Fruit fly (Drosophila melanogaster) whole organism, embryonic: Measurements from ENCODE around the gene dmrt11E.

Experiments
- Antp ChIP-seq: fragments of 200-800 bp; sonication (Bioruptor generic); optimal IDR thresholded peaks from 3 replicates; lab custom pipeline; 2016; ENCODE audit warnings: missing biosample characterization, missing genetic modification characterization
- Blimp-1 ChIP-seq: fragments of 200-800 bp; sonication (Bioruptor generic); optimal IDR thresholded peaks from 3 replicates; lab custom pipeline; 2018; ENCODE audit warnings: missing biosample characterization, missing genetic modification characterization, mild to moderate bottlenecking, moderate library complexity, missing genetic modification reagents
- CG10147 ChIP-seq: fragments of 200-800 bp; sonication (Bioruptor generic); optimal IDR thresholded peaks from 2 replicates; lab custom pipeline; 2019; ENCODE audit warnings: missing biosample characterization, mild to moderate bottlenecking, missing genetic modification characterization, moderate library complexity
- CG11560 ChIP-seq: fragments of 200-800 bp; sonication (Bioruptor generic); IDR thresholded peaks from 3 replicates; pipeline ENCODE4 v1.3.6; 2022; ENCODE audit warnings: missing biosample characterization, missing genetic modification characterization
- CG12659 ChIP-seq: fragments of 200-800 bp; sonication (Bioruptor generic); optimal IDR thresholded peaks from 3 replicates; lab custom pipeline; 2017; ENCODE audit warnings: mild to moderate bottlenecking, missing biosample characterization, missing genetic modification reagents, missing genetic modification characterization
- CG13123 ChIP-seq: fragments of 200-800 bp; sonication (Bioruptor generic); optimal IDR thresholded peaks from 2 replicates; lab custom pipeline; 2016; ENCODE audit warnings: missing biosample characterization, missing genetic modification characterization
- CG15514 ChIP-seq: fragments of 200-800 bp; sonication (Bioruptor generic); optimal IDR thresholded peaks from 3 replicates; lab custom pipeline; 2017; ENCODE audit warnings: missing biosample characterization, missing genetic modification characterization, mild to moderate bottlenecking, moderate library complexity, missing genetic modification reagents
- CG16815 ChIP-seq: fragments of 200-800 bp; sonication (Bioruptor generic); optimal IDR thresholded peaks from 3 replicates; lab custom pipeline; 2017; ENCODE audit warnings: missing biosample characterization, mild to moderate bottlenecking, missing genetic modification characterization
- CG16863 ChIP-seq: fragments of 200-800 bp; sonication (Bioruptor generic); optimal IDR thresholded peaks from 3 replicates; lab custom pipeline; 2016; ENCODE audit warnings: missing biosample characterization, missing genetic modification characterization
- CG17612 ChIP-seq: fragments of 200-800 bp; sonication (Bioruptor generic); IDR thresholded peaks from 2 replicates; pipeline ENCODE4 v1.3.6; 2022; ENCODE audit warnings: missing biosample characterization, missing genetic modification characterization
- CG17912 ChIP-seq: fragments of 200-800 bp; sonication (Bioruptor generic); optimal IDR thresholded peaks from 2 replicates; lab custom pipeline; 2018; ENCODE audit warnings: missing biosample characterization, mild to moderate bottlenecking, missing genetic modification characterization
- CG18619 ChIP-seq: fragments of 200-800 bp; sonication (Bioruptor generic); optimal IDR thresholded peaks from 3 replicates; lab custom pipeline; 2017; ENCODE audit warnings: missing biosample characterization, mild to moderate bottlenecking, missing genetic modification characterization
- CG2889 ChIP-seq: fragments of 200-800 bp; sonication (Bioruptor generic); IDR thresholded peaks from 3 replicates; pipeline ENCODE4 v1.3.6; 2022; ENCODE audit warnings: missing biosample characterization, missing genetic modification characterization
- CG3163 ChIP-seq: fragments of 200-800 bp; sonication (Bioruptor generic); optimal IDR thresholded peaks from 3 replicates; lab custom pipeline; 2016; ENCODE audit warnings: missing biosample characterization, missing genetic modification characterization
- CG32532 ChIP-seq: fragments of 200-800 bp; sonication (Bioruptor generic); IDR thresholded peaks from 2 replicates; pipeline ENCODE4 v1.3.6; 2022; ENCODE audit warnings: missing biosample characterization, missing genetic modification characterization
- CG32767 ChIP-seq: fragments of 200-800 bp; sonication (Bioruptor generic); IDR thresholded peaks from 2 replicates; pipeline ENCODE4 v1.3.6; 2022; ENCODE audit warnings: missing biosample characterization, missing genetic modification characterization
- CG3838 ChIP-seq: fragments of 200-800 bp; sonication (Bioruptor generic); optimal IDR thresholded peaks from 3 replicates; lab custom pipeline; 2016; ENCODE audit warnings: missing biosample characterization, missing genetic modification characterization
- CG4820 ChIP-seq: fragments of 200-800 bp; sonication (Bioruptor generic); optimal IDR thresholded peaks from 3 replicates; lab custom pipeline; 2016; ENCODE audit warnings: missing biosample characterization, missing genetic modification characterization
- CG6791 ChIP-seq: fragments of 200-800 bp; sonication (Bioruptor generic); IDR thresholded peaks from 3 replicates; pipeline ENCODE4 v1.3.6; 2022; ENCODE audit warnings: missing biosample characterization, missing genetic modification characterization; ENCODE audit not compliant: partially characterized antibody
- CG7357 ChIP-seq: fragments of 200-800 bp; sonication (Bioruptor generic); IDR thresholded peaks from 3 replicates; pipeline ENCODE4 v1.3.6; 2022; ENCODE audit warnings: missing biosample characterization, missing genetic modification characterization
- CG9932 ChIP-seq: fragments of 200-800 bp; sonication (Bioruptor generic); IDR thresholded peaks from 2 replicates; pipeline ENCODE4 v1.3.6; 2022; ENCODE audit warnings: missing biosample characterization, missing genetic modification characterization
- CoRest ChIP-seq: fragments of 200-800 bp; sonication (Bioruptor generic); optimal IDR thresholded peaks from 3 replicates; lab custom pipeline; 2018; ENCODE audit warnings: missing biosample characterization, mild to moderate bottlenecking, missing genetic modification characterization, moderate library complexity
- Dref ChIP-seq: fragments of 200-800 bp; sonication (Bioruptor generic); IDR thresholded peaks from 2 replicates; pipeline ENCODE4 v1.3.6; 2022; ENCODE audit warnings: missing biosample characterization, missing genetic modification characterization
- Ets97D ChIP-seq: fragments of 200-800 bp; sonication (Bioruptor generic); optimal IDR thresholded peaks from 3 replicates; lab custom pipeline; 2016; ENCODE audit warnings: missing biosample characterization, missing genetic modification characterization
- Hr51 ChIP-seq, 2 experiments: fragments of 200-800 bp; sonication (Bioruptor generic); optimal IDR thresholded peaks; 2 replicates in 1 of 2; 3 replicates in 1 of 2; lab custom pipeline; 2016 to 2018; ENCODE audit warnings: missing biosample characterization in 2 of 2, missing genetic modification characterization in 2 of 2, mild to moderate bottlenecking in 1 of 2, moderate library complexity in 1 of 2
- MBD-R2 ChIP-seq: fragments of 200-800 bp; sonication (Bioruptor generic); IDR thresholded peaks from 2 replicates; pipeline ENCODE4 v1.3.6; 2022; ENCODE audit warnings: missing biosample characterization, missing genetic modification characterization
- Med ChIP-seq: fragments of 200-800 bp; sonication (Bioruptor generic); peaks from one replicate; lab custom pipeline; 2016; ENCODE audit warnings: missing biosample characterization, missing genetic modification characterization, mild to moderate bottlenecking, inconsistent platforms, moderate library complexity
- Myb ChIP-seq: fragments of 200-800 bp; sonication (Bioruptor generic); optimal IDR thresholded peaks from 2 replicates; lab custom pipeline; 2016; ENCODE audit warnings: missing biosample characterization, missing genetic modification characterization
- Opbp ChIP-seq: fragments of 200-800 bp; sonication (Bioruptor generic); IDR thresholded peaks from 3 replicates; pipeline ENCODE4 v1.3.6; 2022; ENCODE audit warnings: missing biosample characterization, missing genetic modification characterization; ENCODE audit not compliant: partially characterized antibody
- Ptx1 ChIP-seq: fragments of 200-800 bp; sonication (Bioruptor generic); IDR thresholded peaks from 2 replicates; pipeline ENCODE4 v1.3.6; 2022; ENCODE audit warnings: missing biosample characterization, missing genetic modification characterization
- Rx ChIP-seq: fragments of 200-800 bp; sonication (Bioruptor generic); IDR thresholded peaks from 2 replicates; pipeline ENCODE4 v1.3.6; 2022; ENCODE audit warnings: missing biosample characterization, missing genetic modification characterization
- Sry-δ ChIP-seq: fragments of 200-800 bp; sonication (Bioruptor generic); optimal IDR thresholded peaks from 2 replicates; lab custom pipeline; 2016; ENCODE audit warnings: missing biosample characterization, missing genetic modification characterization
- Stat92E ChIP-seq, 3 experiments: fragments of >200 bp in 2 of 3; fragments of 200-800 bp in 1 of 3; sonication (Bioruptor generic) in 1 of 3; optimal IDR thresholded peaks; 2 replicates each; lab custom pipeline; 2017 to 2019; ENCODE audit warnings: missing biosample characterization in 3 of 3, missing genetic modification characterization in 3 of 3, mild to moderate bottlenecking in 1 of 3, moderate library complexity in 1 of 3
- Usf ChIP-seq: fragments of 200-800 bp; sonication (Bioruptor generic); optimal IDR thresholded peaks from 2 replicates; lab custom pipeline; 2017; ENCODE audit warnings: missing genotype, missing biosample characterization, missing genetic modification characterization
- ase ChIP-seq: fragments of 200-800 bp; sonication (Bioruptor generic); IDR thresholded peaks from 3 replicates; pipeline ENCODE4 v1.3.6; 2022; ENCODE audit warnings: missing biosample characterization, missing genetic modification characterization
- bab2 ChIP-seq: fragments of 200-800 bp; sonication (Bioruptor generic); optimal IDR thresholded peaks from 2 replicates; lab custom pipeline; 2016; ENCODE audit warnings: missing biosample characterization, missing genetic modification characterization
- dan ChIP-seq: fragments of 200-800 bp; sonication (Bioruptor generic); IDR thresholded peaks from 2 replicates; pipeline ENCODE4 v1.3.6; 2022; ENCODE audit warnings: missing biosample characterization, missing genetic modification characterization
- dmrt99B ChIP-seq: fragments of 200-800 bp; sonication (Bioruptor generic); optimal IDR thresholded peaks from 2 replicates; lab custom pipeline; 2018; ENCODE audit warnings: missing biosample characterization, mild to moderate bottlenecking, missing genetic modification characterization, moderate library complexity
- esg ChIP-seq: fragments of 200-800 bp; sonication (Bioruptor generic); conservative IDR thresholded peaks from 2 replicates; pipeline ENCODE4 v1.3.6; 2022; ENCODE audit warnings: missing biosample characterization, missing genetic modification characterization
- fd3F ChIP-seq: fragments of 200-800 bp; sonication (Bioruptor generic); optimal IDR thresholded peaks from 2 replicates; lab custom pipeline; 2018; ENCODE audit warnings: missing biosample characterization, mild to moderate bottlenecking, missing genetic modification characterization, moderate library complexity
- fd96Cb ChIP-seq: fragments of 200-800 bp; sonication (Bioruptor generic); optimal IDR thresholded peaks from 2 replicates; lab custom pipeline; 2018; ENCODE audit warnings: missing biosample characterization, mild to moderate bottlenecking, missing genetic modification characterization, moderate library complexity
- gfzf ChIP-seq: fragments of 200-800 bp; sonication (Bioruptor generic); optimal IDR thresholded peaks from 2 replicates; lab custom pipeline; 2016; ENCODE audit warnings: missing biosample characterization, mild to moderate bottlenecking, missing genetic modification characterization, moderate library complexity
- gt ChIP-seq: fragments of 200-800 bp; sonication (Bioruptor generic); IDR thresholded peaks from 2 replicates; pipeline ENCODE4 v1.3.6; 2022; ENCODE audit warnings: missing biosample characterization, missing genetic modification characterization
- ind ChIP-seq: fragments of 200-800 bp; sonication (Bioruptor generic); optimal IDR thresholded peaks from 3 replicates; lab custom pipeline; 2016; ENCODE audit warnings: missing biosample characterization, missing genetic modification characterization
- nerfin-2 ChIP-seq: fragments of 200-800 bp; sonication (Bioruptor generic); IDR thresholded peaks from 2 replicates; pipeline ENCODE4 v1.3.6; 2022; ENCODE audit warnings: missing biosample characterization, missing genetic modification characterization; ENCODE audit not compliant: partially characterized antibody
- pros ChIP-seq: fragments of 200-800 bp; sonication (Bioruptor generic); optimal IDR thresholded peaks from 3 replicates; lab custom pipeline; 2019; ENCODE audit warnings: missing biosample characterization, mild to moderate bottlenecking, missing genetic modification characterization, moderate library complexity
- pum ChIP-seq: fragments of 200-800 bp; sonication (Bioruptor generic); optimal IDR thresholded peaks from 2 replicates; lab custom pipeline; 2016; ENCODE audit warnings: missing biosample characterization, missing genetic modification characterization
- row ChIP-seq: fragments of 200-800 bp; sonication (Bioruptor generic); IDR thresholded peaks from 3 replicates; pipeline ENCODE4 v1.3.6; 2022; ENCODE audit warnings: missing biosample characterization, missing genetic modification characterization
- salm ChIP-seq: fragments of 200-800 bp; sonication (Bioruptor generic); optimal IDR thresholded peaks from 2 replicates; lab custom pipeline; 2018; ENCODE audit warnings: missing biosample characterization, mild to moderate bottlenecking, missing genetic modification characterization
- slbo ChIP-seq: fragments of 200-800 bp; sonication (Bioruptor generic); IDR thresholded peaks from 2 replicates; pipeline ENCODE4 v1.3.6; 2022; ENCODE audit warnings: missing biosample characterization, missing genetic modification characterization
- vvl ChIP-seq: fragments of 200-800 bp; sonication (Bioruptor generic); IDR thresholded peaks from 2 replicates; pipeline ENCODE4 v1.3.6; 2022; ENCODE audit warnings: missing biosample characterization, missing genetic modification characterization

Gene dmrt11E

dm6 chrX:13338113-13338512 is 29.9 kb upstream of the dmrt11E start, which contains the start of gene CG15747 (continued):
- TF ChIP-seq CG17912 (GFP tag; lab: Kevin White, UChicago) (peak; percentile 4), Hr51 (GFP tag; optimal IDR thresholded peaks at IDR 0.05; lab: Kevin White, UChicago) (no peak), Usf (GFP tag; lab: Kevin White, UChicago) (no peak), fd96Cb (tag; lab: Kevin White, UChicago) (no peak), pros (no peak), CG16863 (GFP tag; lab: Kevin White, UChicago) (no peak), nerfin-2 (GFP tag; lab: Robert Waterston, UW) (no peak), Myb (GFP tag; lab: Kevin White, UChicago) (peak; percentile 53), fd3F (GFP tag; lab: Kevin White, UChicago) (no peak), gt (GFP tag; lab: Robert Waterston, UW) (no peak), Sry-δ (GFP tag; lab: Kevin White, UChicago) (peak; percentile 0), pum (GFP tag; lab: Kevin White, UChicago) (no peak), Ets97D (GFP tag; lab: Kevin White, UChicago) (peak; percentile 74), CG32767 (no peak), Rx (no peak), Blimp-1 (GFP tag; lab: Kevin White, UChicago) (no peak), CG15514 (GFP tag; lab: Kevin White, UChicago) (no peak), salm (no peak), CG11560 (peak; percentile 77), CG2889 (GFP tag; lab: Robert Waterston, UW) (no peak), CG32532 (GFP tag; lab: Robert Waterston, UW) (no peak), Antp (no peak), CG4820 (GFP tag; lab: Kevin White, UChicago) (no peak), Stat92E (GFP tag; optimal IDR thresholded peaks at IDR 0.05; lab: Kevin White, UChicago) (no peak), CG3163 (no peak), ind (no peak), CG18619 (no peak), esg (GFP tag; lab: Robert Waterston, UW) (no peak), CoRest (no peak), CG10147 (GFP tag; lab: Kevin White, UChicago) (no peak), CG6791 (GFP tag; lab: Robert Waterston, UW) (peak; percentile 72), CG17612 (GFP tag; lab: Robert Waterston, UW) (no peak), dmrt99B (no peak), Opbp (peak; percentile 70; the same call in 2 of the 3 replicates), CG3838 (no peak), row (GFP tag; lab: Robert Waterston, UW) (peak; percentile 11; the same call in 1 of the 3 replicates), Med (GFP tag; lab: Kevin White, UChicago) (peak; percentile 62), CG12659 (no peak), dan (GFP tag; lab: Robert Waterston, UW) (no peak), CG16815 (GFP tag; lab: Kevin White, UChicago) (no peak), ase (no peak), MBD-R2 (peak; percentile 35; the same call in 1 of the 2 replicates), vvl (GFP tag; lab: Robert Waterston, UW) (peak; percentile 58), bab2 (no peak), Dref (GFP tag; lab: Robert Waterston, UW) (peak; percentile 77), CG7357 (no peak), Ptx1 (GFP tag; lab: Robert Waterston, UW) (0 out of 2 replicates have a peak, but pooled peaks have one; percentile 22), slbo (GFP tag; lab: Robert Waterston, UW) (peak; percentile 13; the same call in 1 of the 2 replicates), CG13123 (GFP tag; lab: Kevin White, UChicago) (no peak), CG9932 (GFP tag; lab: Robert Waterston, UW) (no peak), gfzf (GFP tag; lab: Kevin White, UChicago) (peak; percentile 63)
